Worm (Caenorhabditis elegans) whole organism, mixed stage, embryonic: ENCODE results near the gene gst-22.

ENCODE experiments used
- M03D4.4 ChIP-seq: sonication (generic microtip); optimal IDR thresholded peaks from 2 replicates; lab custom pipeline; 2017; ENCODE audit warnings: mild to moderate bottlenecking, missing genetic modification characterization, missing compliant biosample characterization
- bed-3 ChIP-seq: fragments of 200-800 bp; sonication (Bioruptor generic); optimal IDR thresholded peaks from 3 replicates; lab custom pipeline; 2018; ENCODE audit warnings: mild to moderate bottlenecking, missing genetic modification characterization, moderate library complexity, missing compliant biosample characterization
- blmp-1 ChIP-seq: fragments of 150-350 bp; optimal IDR thresholded peaks from 2 replicates; lab custom pipeline; 2014; ENCODE audit warnings: missing biosample characterization, missing genetic modification characterization
- ceh-43 ChIP-seq: fragments of 200-800 bp; sonication (Bioruptor generic); optimal IDR thresholded peaks from 2 replicates; lab custom pipeline; 2018; ENCODE audit warnings: mild to moderate bottlenecking, missing genetic modification characterization, moderate library complexity, missing compliant biosample characterization
- ceh-83 ChIP-seq: fragments of 200-800 bp; sonication (Bioruptor generic); optimal IDR thresholded peaks from 2 replicates; lab custom pipeline; 2018; ENCODE audit warnings: mild to moderate bottlenecking, missing genetic modification characterization, missing compliant biosample characterization
- ces-1 ChIP-seq: fragments of 150-350 bp; optimal IDR thresholded peaks from 2 replicates; lab custom pipeline; 2014; ENCODE audit warnings: missing biosample characterization, missing genetic modification reagents, missing genetic modification characterization
- cnd-1 ChIP-seq: fragments of 200-800 bp; sonication (Bioruptor generic); optimal IDR thresholded peaks from 2 replicates; lab custom pipeline; 2018; ENCODE audit warnings: mild to moderate bottlenecking, missing genetic modification characterization, missing compliant biosample characterization
- elt-3 ChIP-seq: fragments of 150-350 bp; optimal IDR thresholded peaks from 2 replicates; lab custom pipeline; 2014; ENCODE audit warnings: missing biosample characterization, missing genetic modification characterization
- flh-1 ChIP-seq: fragments of 200-800 bp; sonication (Bioruptor generic); optimal IDR thresholded peaks from 2 replicates; lab custom pipeline; 2018; ENCODE audit warnings: mild to moderate bottlenecking, missing genetic modification characterization, moderate library complexity, missing compliant biosample characterization
- lin-13 ChIP-seq: fragments of 150-350 bp; optimal IDR thresholded peaks from 2 replicates; lab custom pipeline; 2014; ENCODE audit warnings: missing biosample characterization, missing genetic modification characterization
- lin-32 ChIP-seq: fragments of 200-800 bp; sonication (Bioruptor generic); optimal IDR thresholded peaks from 2 replicates; lab custom pipeline; 2018; ENCODE audit warnings: mild to moderate bottlenecking, missing genetic modification characterization, missing compliant biosample characterization
- lsy-2 ChIP-seq: fragments of 150-350 bp; optimal IDR thresholded peaks from 2 replicates; lab custom pipeline; 2014; ENCODE audit warnings: missing biosample characterization, missing genetic modification characterization
- mab-5 ChIP-seq: fragments of 150-350 bp; optimal IDR thresholded peaks from 2 replicates; lab custom pipeline; 2014; ENCODE audit warnings: missing biosample characterization, missing genetic modification characterization
- mep-1 ChIP-seq: fragments of 150-350 bp; optimal IDR thresholded peaks from 2 replicates; lab custom pipeline; 2017; ENCODE audit warnings: missing biosample characterization, missing genetic modification reagents, missing genetic modification characterization, inconsistent platforms
- mls-2 ChIP-seq: sonication (generic microtip); optimal IDR thresholded peaks from 2 replicates; lab custom pipeline; 2016; ENCODE audit warnings: mild to moderate bottlenecking, missing genetic modification characterization, moderate library complexity, missing compliant biosample characterization
- nhr-237 ChIP-seq: fragments of 150-350 bp; optimal IDR thresholded peaks from 2 replicates; lab custom pipeline; 2014; ENCODE audit warnings: missing biosample characterization, missing genetic modification characterization
- nhr-28 ChIP-seq: fragments of 150-350 bp; optimal IDR thresholded peaks from 2 replicates; lab custom pipeline; 2014; ENCODE audit warnings: missing biosample characterization, missing genetic modification characterization
- nhr-76 ChIP-seq: sonication (generic microtip); optimal IDR thresholded peaks from 2 replicates; lab custom pipeline; 2017; ENCODE audit warnings: missing biosample characterization, missing genetic modification characterization
- pha-4 ChIP-seq: fragments of 150-350 bp; optimal IDR thresholded peaks from 2 replicates; lab custom pipeline; 2018; ENCODE audit warnings: missing biosample characterization, missing genetic modification reagents, missing genetic modification characterization
- snpc-4 ChIP-seq: fragments of 150-350 bp; optimal IDR thresholded peaks from 2 replicates; lab custom pipeline; 2014; ENCODE audit warnings: missing biosample characterization, missing genetic modification characterization
- sptf-1 ChIP-seq: sonication (generic microtip); optimal IDR thresholded peaks from 2 replicates; lab custom pipeline; 2017; ENCODE audit warnings: mild to moderate bottlenecking, missing genetic modification characterization, moderate library complexity, missing compliant biosample characterization
- tbx-8 ChIP-seq: fragments of 200-800 bp; sonication (Bioruptor generic); optimal IDR thresholded peaks from 2 replicates; lab custom pipeline; 2018; ENCODE audit warnings: mild to moderate bottlenecking, missing genetic modification characterization, moderate library complexity, missing compliant biosample characterization
- unc-120 ChIP-seq: sonication (generic microtip); optimal IDR thresholded peaks from 2 replicates; lab custom pipeline; 2017; ENCODE audit warnings: missing genetic modification characterization, missing compliant biosample characterization; ENCODE audit not compliant: poor library complexity, severe bottlenecking
- unc-39 ChIP-seq: fragments of 150-350 bp; optimal IDR thresholded peaks from 2 replicates; lab custom pipeline; 2014; ENCODE audit warnings: missing biosample characterization, missing genetic modification characterization
- unc-62 ChIP-seq: fragments of 150-350 bp; optimal IDR thresholded peaks from 2 replicates; lab custom pipeline; 2014; ENCODE audit warnings: missing biosample characterization, missing genetic modification reagents, missing genetic modification characterization
- zip-8 ChIP-seq: fragments of 150-350 bp; optimal IDR thresholded peaks from 2 replicates; lab custom pipeline; 2014; ENCODE audit warnings: missing biosample characterization, missing genetic modification characterization
- ztf-11 ChIP-seq: fragments of 150-350 bp; optimal IDR thresholded peaks from 2 replicates; lab custom pipeline; 2014; ENCODE audit warnings: missing biosample characterization, missing genetic modification characterization

gst-22 gene

ce11 chrV:16232180-16232579 is at the start of gene gst-22:
Gene gst-22 (minus strand): TSS chrV:16232282.
- TF ChIP-seq sptf-1 (tag; lab: Kevin White, UChicago) (no peak), ces-1 (no peak), lin-32 (no peak), nhr-28 (tag; lab: Kevin White, UChicago) (no peak), mep-1 (tag; lab: Kevin White, UChicago) (no peak), elt-3 (tag; lab: Kevin White, UChicago) (no peak), blmp-1 (tag; lab: Kevin White, UChicago) (no peak), unc-39 (tag; lab: Kevin White, UChicago) (no peak), snpc-4 (tag; lab: Kevin White, UChicago) (no peak), zip-8 (no peak)
- TF ChIP-seq, all 35 proteins: peak for 0

ce11 chrV:16277918-16278317 is 45.8 kb upstream of the gst-22 start, which contains the start of gene cyp-37B1:
Gene cyp-37B1 (plus strand): TSS chrV:16278116.
- TF ChIP-seq lsy-2 (tag; lab: Kevin White, UChicago) = no peak
- no peak for TF ChIP-seq sptf-1 (tag; lab: Kevin White, UChicago)
- no peak for TF ChIP-seq ceh-43 (GFP tag; lab: Kevin White, UChicago)
- TF ChIP-seq nhr-237 (tag; lab: Kevin White, UChicago) = no peak

ce11 chrV:16275347-16275746 is 43.3 kb upstream of the gst-22 start, which contains the start of gene pacl-1:
Gene pacl-1 (minus strand): TSS chrV:16275447.
- TF ChIP-seq ztf-11 (tag; lab: Kevin White, UChicago) (no peak), ceh-83 (GFP tag; lab: Kevin White, UChicago) (no peak), elt-3 (tag; lab: Kevin White, UChicago) (no peak), mab-5 (tag; lab: Kevin White, UChicago) (no peak), nhr-76 (tag; lab: Kevin White, UChicago) (no peak), flh-1 (no peak), nhr-28 (tag; lab: Kevin White, UChicago) (no peak), nhr-237 (tag; lab: Kevin White, UChicago) (no peak), zip-8 (no peak), unc-39 (tag; lab: Kevin White, UChicago) (no peak), tbx-8 (GFP tag; lab: Kevin White, UChicago) (no peak), mep-1 (tag; lab: Kevin White, UChicago) (no peak)

- no peak for TF ChIP-seq unc-62
- TF ChIP-seq elt-3 (tag; lab: Kevin White, UChicago) = no peak
- TF ChIP-seq ztf-11 (tag; lab: Kevin White, UChicago) = no peak
- no peak for TF ChIP-seq mab-5 (tag; lab: Kevin White, UChicago)
- no peak for TF ChIP-seq mep-1 (tag; lab: Kevin White, UChicago)
- no peak for TF ChIP-seq cnd-1 (tag; lab: Kevin White, UChicago)
Measured at ce11 chrV:16271121-16271520, 39.0 kb upstream of the gst-22 start, which contains the start of gene T13F3.6. Gene T13F3.6 (minus strand): TSS chrV:16271221.

ce11 chrV:16269556-16269955 is 37.5 kb upstream of the gst-22 start, which contains the start of the genes fbxa-2 and T13F3.8:
Gene fbxa-2 (minus strand): TSS chrV:16269656.
Gene T13F3.8 (plus strand): TSS chrV:16269800.
- TF ChIP-seq blmp-1 (tag; lab: Kevin White, UChicago) (no peak), ceh-83 (GFP tag; lab: Kevin White, UChicago) (no peak), nhr-237 (tag; lab: Kevin White, UChicago) (no peak), M03D4.4 (no peak), lin-13 (no peak), nhr-76 (tag; lab: Kevin White, UChicago) (no peak), nhr-28 (tag; lab: Kevin White, UChicago) (no peak), mep-1 (tag; lab: Kevin White, UChicago) (no peak), flh-1 (no peak), elt-3 (tag; lab: Kevin White, UChicago) (no peak), zip-8 (no peak), ztf-11 (tag; lab: Kevin White, UChicago) (no peak)

DNA sequence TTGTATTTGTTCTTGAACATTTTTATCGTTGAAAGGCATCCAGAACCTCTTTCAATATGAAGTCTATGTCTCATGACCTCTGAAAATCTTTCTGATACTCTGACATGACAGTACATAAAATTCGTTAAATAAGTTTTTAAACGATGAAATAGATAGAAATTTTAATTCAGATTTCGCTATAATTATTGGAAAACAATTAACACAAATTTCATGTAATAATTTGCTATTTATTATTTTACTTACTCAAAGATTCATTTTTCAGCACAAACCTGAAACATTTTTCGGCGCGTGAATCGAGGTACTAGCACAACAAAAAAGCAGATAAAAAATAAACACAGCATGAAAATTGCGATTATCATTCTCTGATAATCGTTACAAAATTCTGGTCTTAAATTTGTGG is 34.4 kb upstream of the gst-22 start, which contains the start of gene T13F3.4:
TSS of gene T13F3.4 (minus strand) at position 101 of the 400 bp plus-strand sequence.
- TF ChIP-seq bed-3 (GFP tag; lab: Kevin White, UChicago) = no peak
- no peak for TF ChIP-seq unc-62
- TF ChIP-seq sptf-1 (tag; lab: Kevin White, UChicago) = no peak
- no peak for TF ChIP-seq M03D4.4
- TF ChIP-seq mls-2 = no peak
- TF ChIP-seq ztf-11 (tag; lab: Kevin White, UChicago) = no peak
- no peak for TF ChIP-seq nhr-237 (tag; lab: Kevin White, UChicago)
- TF ChIP-seq snpc-4 (tag; lab: Kevin White, UChicago) = no peak
- no peak for TF ChIP-seq mab-5 (tag; lab: Kevin White, UChicago)
- TF ChIP-seq lsy-2 (tag; lab: Kevin White, UChicago) = no peak
- TF ChIP-seq cnd-1 (tag; lab: Kevin White, UChicago) = no peak
- TF ChIP-seq ceh-43 (GFP tag; lab: Kevin White, UChicago) = no peak
- TF ChIP-seq unc-120 (tag; lab: Kevin White, UChicago) = no peak
- TF ChIP-seq lin-13 = no peak
- no peak for TF ChIP-seq pha-4 (tag; lab: Kevin White, UChicago)
- no peak for TF ChIP-seq zip-8
- TF ChIP-seq flh-1 = no peak
